Fruit fly (Drosophila melanogaster) whole organism, prepupa: Measurements from ENCODE around the gene ABCB7.

Source experiments
- Blimp-1 ChIP-seq: fragments of 200-800 bp; sonication (Bioruptor generic); optimal IDR thresholded peaks from 3 replicates; lab custom pipeline; 2017; ENCODE audit warnings: missing biosample characterization, missing genetic modification characterization, mild to moderate bottlenecking, moderate library complexity, missing genetic modification reagents
- CG10631 ChIP-seq: fragments of 200-800 bp; sonication (Bioruptor generic); optimal IDR thresholded peaks from 2 replicates; lab custom pipeline; 2016; ENCODE audit warnings: missing biosample characterization, missing genetic modification characterization
- CG10669 ChIP-seq: fragments of 200-800 bp; sonication (Bioruptor generic); optimal IDR thresholded peaks from 3 replicates; lab custom pipeline; 2018; ENCODE audit warnings: missing biosample characterization, mild to moderate bottlenecking, missing genetic modification characterization, moderate library complexity
- CG11762 ChIP-seq: fragments of 200-800 bp; sonication (Bioruptor generic); optimal IDR thresholded peaks from 3 replicates; lab custom pipeline; 2016; ENCODE audit warnings: missing biosample characterization, missing genetic modification characterization; ENCODE audit not compliant: insufficient read depth
- CG15336 ChIP-seq: fragments of 200-800 bp; sonication (Bioruptor generic); IDR thresholded peaks from 2 replicates; pipeline ENCODE4 v1.3.6; 2022; ENCODE audit warnings: missing biosample characterization, missing genetic modification characterization
- CG1621 ChIP-seq: fragments of 200-800 bp; sonication (Bioruptor generic); optimal IDR thresholded peaks from 3 replicates; lab custom pipeline; 2018; ENCODE audit warnings: missing biosample characterization, mild to moderate bottlenecking, missing genetic modification characterization
- CG16779 ChIP-seq: fragments of 200-800 bp; sonication (Bioruptor generic); optimal IDR thresholded peaks from 3 replicates; lab custom pipeline; 2017; ENCODE audit warnings: missing biosample characterization, mild to moderate bottlenecking, missing genetic modification characterization
- CG3032 ChIP-seq: fragments of 200-800 bp; optimal IDR thresholded peaks from 2 replicates; lab custom pipeline; 2019; ENCODE audit warnings: missing biosample characterization, mild to moderate bottlenecking, missing genetic modification characterization, moderate library complexity
- CG31627 ChIP-seq: fragments of 200-800 bp; sonication (Bioruptor generic); optimal IDR thresholded peaks from 3 replicates; lab custom pipeline; 2016; ENCODE audit warnings: missing biosample characterization, missing genetic modification characterization
- CG32006 ChIP-seq: fragments of 200-800 bp; sonication (Bioruptor generic); optimal IDR thresholded peaks from 3 replicates; lab custom pipeline; 2017; ENCODE audit warnings: missing biosample characterization, mild to moderate bottlenecking, missing genetic modification characterization
- CG4318 ChIP-seq: fragments of 200-800 bp; sonication (Bioruptor generic); optimal IDR thresholded peaks from 3 replicates; lab custom pipeline; 2017; ENCODE audit warnings: missing biosample characterization, mild to moderate bottlenecking, missing genetic modification characterization
- CG7368 ChIP-seq: fragments of 200-800 bp; sonication (Bioruptor generic); optimal IDR thresholded peaks from 3 replicates; lab custom pipeline; 2016; ENCODE audit warnings: missing biosample characterization, missing genetic modification characterization
- CG8119 ChIP-seq: fragments of 200-800 bp; sonication (Bioruptor generic); IDR thresholded peaks from 3 replicates; pipeline ENCODE4 v1.3.6; 2022; ENCODE audit warnings: missing biosample characterization, missing genetic modification characterization
- CG8319 ChIP-seq: fragments of 200-800 bp; sonication (Bioruptor generic); optimal IDR thresholded peaks from 3 replicates; lab custom pipeline; 2016; ENCODE audit warnings: missing biosample characterization, missing genetic modification characterization
- CG8632 ChIP-seq: fragments of 200-800 bp; sonication (Bioruptor generic); optimal IDR thresholded peaks from 3 replicates; lab custom pipeline; 2016; ENCODE audit warnings: missing biosample characterization, missing genetic modification characterization
- CG9139 ChIP-seq: fragments of 200-800 bp; sonication (Bioruptor generic); optimal IDR thresholded peaks from 3 replicates; lab custom pipeline; 2017; ENCODE audit warnings: missing biosample characterization, mild to moderate bottlenecking, missing genetic modification characterization
- Eip75B ChIP-seq: fragments of 200-800 bp; sonication (Bioruptor generic); optimal IDR thresholded peaks from 3 replicates; lab custom pipeline; 2016; ENCODE audit warnings: missing biosample characterization, missing genetic modification characterization
- Eip93F ChIP-seq: fragments of 200-800 bp; sonication (Bioruptor generic); optimal IDR thresholded peaks from 2 replicates; lab custom pipeline; 2016; ENCODE audit warnings: missing biosample characterization, mild to moderate bottlenecking, missing genetic modification characterization
- Ets96B ChIP-seq: fragments of 200-800 bp; optimal IDR thresholded peaks from 2 replicates; lab custom pipeline; 2019; ENCODE audit warnings: missing biosample characterization, mild to moderate bottlenecking, missing genetic modification characterization, moderate library complexity
- Gug ChIP-seq: fragments of 200-800 bp; sonication (Bioruptor generic); IDR thresholded peaks from 2 replicates; pipeline ENCODE4 v1.3.6; 2022; ENCODE audit warnings: missing biosample characterization, missing genetic modification characterization
- Hr39 ChIP-seq: fragments of 200-800 bp; sonication (Bioruptor generic); optimal IDR thresholded peaks from 2 replicates; lab custom pipeline; 2016; ENCODE audit warnings: missing biosample characterization, missing genetic modification characterization
- Hr4 ChIP-seq: fragments of 200-800 bp; sonication (Bioruptor generic); optimal IDR thresholded peaks from 3 replicates; lab custom pipeline; 2016; ENCODE audit warnings: missing biosample characterization, missing genetic modification characterization
- Lpt ChIP-seq: fragments of 200-800 bp; sonication (Bioruptor generic); optimal IDR thresholded peaks from 3 replicates; lab custom pipeline; 2016; ENCODE audit warnings: missing biosample characterization, missing genetic modification characterization
- Met ChIP-seq: fragments of 200-800 bp; sonication (Bioruptor generic); optimal IDR thresholded peaks from 3 replicates; lab custom pipeline; 2016; ENCODE audit warnings: missing biosample characterization, missing genetic modification characterization
- OdsH ChIP-seq: fragments of 200-800 bp; sonication (Bioruptor generic); optimal IDR thresholded peaks from 3 replicates; lab custom pipeline; 2016; ENCODE audit warnings: missing biosample characterization, missing genetic modification characterization
- Smox ChIP-seq: fragments of 200-800 bp; sonication (Bioruptor generic); optimal IDR thresholded peaks from 3 replicates; lab custom pipeline; 2016; ENCODE audit warnings: missing biosample characterization, missing genetic modification characterization
- Sox14 ChIP-seq: fragments of 200-800 bp; sonication (Bioruptor generic); optimal IDR thresholded peaks from 3 replicates; lab custom pipeline; 2016; ENCODE audit warnings: missing biosample characterization, missing genetic modification characterization
- Sox15 ChIP-seq: fragments of 200-800 bp; sonication (Bioruptor generic); optimal IDR thresholded peaks from 3 replicates; lab custom pipeline; 2016; ENCODE audit warnings: missing biosample characterization, missing genetic modification characterization
- achi ChIP-seq: fragments of 200-800 bp; sonication (Bioruptor generic); optimal IDR thresholded peaks from 3 replicates; lab custom pipeline; 2016; ENCODE audit warnings: missing biosample characterization, missing genetic modification characterization
- acj6 ChIP-seq: fragments of 200-800 bp; sonication (Bioruptor generic); optimal IDR thresholded peaks from 3 replicates; lab custom pipeline; 2016; ENCODE audit warnings: missing biosample characterization, missing genetic modification characterization
- cyc ChIP-seq: fragments of 200-800 bp; sonication (Bioruptor generic); optimal IDR thresholded peaks from 3 replicates; lab custom pipeline; 2016; ENCODE audit warnings: missing biosample characterization, missing genetic modification characterization
- dsx ChIP-seq: fragments of 200-800 bp; optimal IDR thresholded peaks from 3 replicates; lab custom pipeline; 2019; ENCODE audit warnings: missing biosample characterization, mild to moderate bottlenecking, missing genetic modification characterization, moderate library complexity; ENCODE audit not compliant: poor library complexity, severe bottlenecking
- eg ChIP-seq: fragments of 200-800 bp; sonication (Bioruptor generic); IDR thresholded peaks from 3 replicates; pipeline ENCODE4 v1.3.6; 2022; ENCODE audit warnings: missing biosample characterization, missing genetic modification characterization
- esn ChIP-seq: fragments of 200-800 bp; sonication (Bioruptor generic); optimal IDR thresholded peaks from 2 replicates; lab custom pipeline; 2016; ENCODE audit warnings: missing biosample characterization, mild to moderate bottlenecking, missing genetic modification characterization, moderate library complexity
- fd59A ChIP-seq: fragments of 200-800 bp; sonication (Bioruptor generic); optimal IDR thresholded peaks from 2 replicates; lab custom pipeline; 2017; ENCODE audit warnings: missing biosample characterization, mild to moderate bottlenecking, missing genetic modification characterization, missing genetic modification reagents
- fd85E ChIP-seq: fragments of 200-800 bp; sonication (Bioruptor generic); optimal IDR thresholded peaks from 3 replicates; lab custom pipeline; 2016; ENCODE audit warnings: missing biosample characterization, missing genetic modification characterization
- lz ChIP-seq: fragments of 200-800 bp; sonication (Bioruptor generic); optimal IDR thresholded peaks from 3 replicates; lab custom pipeline; 2016; ENCODE audit warnings: missing biosample characterization, missing genetic modification characterization
- net ChIP-seq: fragments of 200-800 bp; sonication (Bioruptor generic); optimal IDR thresholded peaks from 3 replicates; lab custom pipeline; 2016; ENCODE audit warnings: missing biosample characterization, missing genetic modification characterization
- pdm3 ChIP-seq: fragments of 200-800 bp; sonication (Bioruptor generic); optimal IDR thresholded peaks from 3 replicates; lab custom pipeline; 2016; ENCODE audit warnings: missing biosample characterization, missing genetic modification characterization
- salr ChIP-seq, 2 experiments: fragments of 200-800 bp; sonication (Bioruptor generic); optimal IDR thresholded peaks; 3 replicates each; lab custom pipeline; 2016 to 2018; ENCODE audit warnings: missing biosample characterization in 2 of 2, missing genetic modification characterization in 2 of 2, mild to moderate bottlenecking in 1 of 2
- ss ChIP-seq, 2 experiments: fragments of 200-800 bp; sonication (Bioruptor generic); optimal IDR thresholded peaks; 2 replicates in 1 of 2; 3 replicates in 1 of 2; lab custom pipeline; 2017 to 2018; ENCODE audit warnings: mild to moderate bottlenecking in 2 of 2, missing biosample characterization in 2 of 2, missing genetic modification characterization in 2 of 2, moderate library complexity in 1 of 2
- svp ChIP-seq: fragments of 200-800 bp; sonication (Bioruptor generic); peaks from one replicate; lab custom pipeline; 2016; ENCODE audit warnings: missing biosample characterization, missing genetic modification characterization
- topi ChIP-seq: fragments of 200-800 bp; sonication (Bioruptor generic); optimal IDR thresholded peaks from 3 replicates; lab custom pipeline; 2016; ENCODE audit warnings: missing biosample characterization, missing genetic modification characterization
- vri ChIP-seq: fragments of 200-800 bp; sonication (Bioruptor generic); optimal IDR thresholded peaks from 3 replicates; lab custom pipeline; 2016; ENCODE audit warnings: missing biosample characterization, mild to moderate bottlenecking, missing genetic modification characterization

ABCB7 gene

DNA sequence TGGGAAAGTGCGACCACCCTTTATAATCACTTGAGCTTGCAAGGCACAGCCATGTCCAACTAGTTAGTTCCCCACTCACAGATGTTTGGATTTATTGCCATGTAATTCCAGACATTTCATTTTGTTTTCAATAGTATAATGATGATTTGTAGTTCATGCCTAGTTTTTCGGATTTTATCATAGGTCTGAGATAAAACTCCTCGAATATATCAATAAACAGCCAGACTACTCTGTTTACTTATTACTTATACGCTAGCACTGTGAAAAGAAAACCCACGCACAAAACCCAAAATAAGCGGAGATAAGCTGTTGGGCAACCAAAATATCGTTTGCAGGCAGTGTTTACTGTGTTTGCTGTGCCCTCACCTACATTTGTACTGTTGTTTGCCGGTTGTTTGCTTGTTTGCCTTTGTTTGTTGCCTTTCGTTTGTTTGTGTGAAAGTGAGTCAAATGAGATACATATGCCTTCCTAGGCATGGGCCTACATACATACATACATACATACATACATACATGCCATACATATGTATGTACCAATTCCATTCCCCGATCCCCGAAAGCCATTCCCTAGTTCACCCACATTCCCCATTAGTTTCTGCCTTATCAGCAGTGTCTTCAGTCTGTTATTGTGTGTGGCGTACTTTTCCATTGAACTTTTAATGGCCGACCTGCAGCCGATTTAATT, 38.9 kb upstream of the ABCB7 start (continued):
- TF ChIP-seq cyc (GFP tag; lab: Kevin White, UChicago) = peak; percentile 4
- TF ChIP-seq ss (GFP tag; optimal IDR thresholded peaks at IDR 0.05; lab: Kevin White, UChicago) = no peak
- TF ChIP-seq acj6 (GFP tag; lab: Kevin White, UChicago) = peak; percentile 29
- TF ChIP-seq CG8119 (GFP tag; lab: Robert Waterston, UW) = peak; percentile 63
- no peak for TF ChIP-seq CG16779 (tag; lab: Kevin White, UChicago)
- no peak for TF ChIP-seq CG9139
- peak; percentile 39 for TF ChIP-seq CG10669
- peak; percentile 12 for TF ChIP-seq CG3032 (tag; lab: Kevin White, UChicago)
- TF ChIP-seq, all 60 proteins: peak for 36

DNA sequence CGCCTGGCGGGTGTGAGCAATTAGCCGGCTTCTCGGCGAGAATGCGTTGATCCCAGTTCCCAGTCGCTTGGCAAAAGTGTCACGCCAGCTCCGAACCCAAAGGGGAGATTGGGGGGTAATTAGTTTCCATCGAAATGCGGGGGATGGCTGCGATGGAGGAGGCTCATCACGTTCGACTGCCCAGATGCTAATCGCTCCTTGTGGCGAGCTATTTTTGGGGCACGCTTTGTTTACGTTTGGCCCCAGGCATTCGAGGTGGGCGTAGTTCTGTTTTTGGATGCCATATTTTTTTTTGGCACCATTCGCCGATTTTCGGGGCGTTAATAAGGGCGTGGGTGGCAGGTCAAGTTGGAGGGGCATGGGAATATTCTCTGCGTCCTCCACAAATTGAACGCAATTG, 38.0 kb upstream of the ABCB7 start:
- TF ChIP-seq CG11762 (GFP tag; lab: Kevin White, UChicago) (no peak), net (GFP tag; lab: Kevin White, UChicago) (no peak), CG10631 (no peak)
- TF ChIP-seq, all 60 proteins: peak for 0

DNA sequence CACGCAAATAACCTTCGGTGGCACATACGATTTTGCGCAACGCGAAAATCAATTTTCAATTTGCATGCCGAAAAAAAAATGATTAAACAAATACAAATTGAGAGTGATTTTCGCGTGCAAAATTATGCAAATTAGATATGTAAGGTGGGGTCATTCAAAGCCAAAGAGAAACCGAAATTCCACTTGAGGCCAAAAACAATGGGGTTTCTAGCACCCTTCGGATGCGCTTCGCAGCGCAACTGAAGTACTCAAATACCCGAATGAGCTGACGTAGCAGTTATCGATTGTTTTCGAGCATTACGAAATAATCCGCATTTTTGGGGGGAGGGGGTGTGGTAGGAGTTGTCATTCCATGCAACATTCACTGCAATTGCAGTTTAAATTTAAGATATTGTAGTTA, 37.4 kb upstream of the ABCB7 start:
- no peak for TF ChIP-seq Hr39 (GFP tag; lab: Kevin White, UChicago)

DNA sequence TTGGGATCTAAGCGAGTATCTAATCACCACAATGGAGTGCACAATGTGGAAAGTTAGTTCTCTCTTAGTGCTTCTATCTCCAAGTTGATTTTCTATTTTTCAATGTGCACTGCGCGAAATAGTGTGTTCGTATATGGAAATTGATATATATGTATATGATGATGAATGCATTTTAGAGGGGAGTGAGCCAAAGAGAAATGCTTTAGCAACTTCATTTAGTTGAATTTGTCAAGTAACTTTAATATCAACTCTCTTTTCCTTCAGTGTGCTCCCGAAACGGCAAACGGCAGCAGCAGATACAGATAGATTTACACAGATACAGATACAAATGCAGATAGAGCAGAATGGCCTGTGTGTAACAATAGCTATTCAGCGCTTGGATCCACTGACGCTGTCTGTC, 34.2 kb upstream of the ABCB7 start:
- TF ChIP-seq Smox (GFP tag; lab: Kevin White, UChicago) (peak; percentile 12), Hr4 (peak; percentile 92), CG9139 (no peak), Lpt (GFP tag; lab: Kevin White, UChicago) (peak; percentile 83), CG15336 (GFP tag; lab: Robert Waterston, UW) (peak; percentile 90), Eip93F (GFP tag; lab: Kevin White, UChicago) (no peak), OdsH (GFP tag; lab: Kevin White, UChicago) (peak; percentile 70), CG31627 (GFP tag; lab: Kevin White, UChicago) (peak; percentile 15), Hr39 (GFP tag; lab: Kevin White, UChicago) (peak; percentile 46), eg (peak; percentile 91), Gug (GFP tag; lab: Robert Waterston, UW) (peak; percentile 88), CG11762 (GFP tag; lab: Kevin White, UChicago) (no peak), achi (GFP tag; lab: Kevin White, UChicago) (peak; percentile 12), CG16779 (tag; lab: Kevin White, UChicago) (no peak), CG4318 (GFP tag; lab: Kevin White, UChicago) (peak; percentile 77), Sox15 (GFP tag; lab: Kevin White, UChicago) (no peak), fd59A (GFP tag; lab: Kevin White, UChicago) (no peak), Blimp-1 (no peak), CG32006 (GFP tag; lab: Kevin White, UChicago) (peak; percentile 91), acj6 (GFP tag; lab: Kevin White, UChicago) (peak; percentile 61), CG8319 (GFP tag; lab: Kevin White, UChicago) (no peak), Eip75B (peak; percentile 31), CG8632 (GFP tag; lab: Kevin White, UChicago) (no peak), dsx (no peak), esn (GFP tag; lab: Kevin White, UChicago) (peak; percentile 22), svp (peak; percentile 37), pdm3 (peak; percentile 69), topi (GFP tag; lab: Kevin White, UChicago) (no peak), CG7368 (GFP tag; lab: Kevin White, UChicago) (no peak), fd85E (GFP tag; lab: Kevin White, UChicago) (no peak), CG3032 (tag; lab: Kevin White, UChicago) (peak; percentile 3), Sox14 (GFP tag; lab: Kevin White, UChicago) (peak; percentile 72), CG10669 (no peak), Met (GFP tag; lab: Kevin White, UChicago) (peak; percentile 32), CG1621 (tag; lab: Kevin White, UChicago) (no peak), lz (peak; percentile 0), vri (GFP tag; lab: Kevin White, UChicago) (peak; percentile 4), Ets96B (tag; lab: Kevin White, UChicago) (no peak), salr (GFP tag; optimal IDR thresholded peaks at IDR 0.05; lab: Kevin White, UChicago) (peak in 1 of 2 experiments; percentile 68)
